Worm (Caenorhabditis elegans): Measurements from ENCODE around the gene C17H12.3.

- TF ChIP-seq fkh-10 (GFP tag; optimal IDR thresholded peaks at IDR 0.05), result no peak
- no peak for TF ChIP-seq tra-1 (GFP tag; IDR thresholded peaks at IDR 0.05)
- TF ChIP-seq snpc-1.2 (GFP tag; IDR thresholded peaks at IDR 0.05), result no peak
- no peak for TF ChIP-seq skn-1 (tag; optimal IDR thresholded peaks at IDR 0.05)
- TF ChIP-seq nhr-237 (tag; optimal IDR thresholded peaks at IDR 0.05), result no peak
- TF ChIP-seq rbr-2 (tag; optimal IDR thresholded peaks at IDR 0.05), result no peak
Measured at ce11 chrIV:6841562-6842282, 46.3 kb upstream of the C17H12.3 start.
